Worm (Caenorhabditis elegans) whole organism, L3 larva: ENCODE results near the gene ZK1010.5.

Experiments
- R02D3.7 ChIP-seq: fragments of 150-350 bp; optimal IDR thresholded peaks from 2 replicates; lab custom pipeline; 2014; ENCODE audit warnings: missing biosample characterization, missing genetic modification characterization
- ama-1 ChIP-seq: fragments of 150-350 bp; optimal IDR thresholded peaks from 2 replicates; lab custom pipeline; 2018
- ceh-28 ChIP-seq: fragments of 150-350 bp; optimal IDR thresholded peaks from 2 replicates; lab custom pipeline; 2014; ENCODE audit warnings: missing biosample characterization, missing genetic modification reagents, missing genetic modification characterization
- ceh-82 ChIP-seq: fragments of 150-350 bp; optimal IDR thresholded peaks from 2 replicates; lab custom pipeline; 2014; ENCODE audit warnings: missing biosample characterization, missing genetic modification characterization
- ceh-9 ChIP-seq: sonication (generic microtip); optimal IDR thresholded peaks from 2 replicates; lab custom pipeline; 2018; ENCODE audit warnings: missing biosample characterization, missing genetic modification characterization
- daf-12 ChIP-seq: fragments of 150-350 bp; optimal IDR thresholded peaks from 2 replicates; lab custom pipeline; 2014; ENCODE audit warnings: missing biosample characterization, missing genetic modification reagents, missing genetic modification characterization
- egl-27 ChIP-seq: sonication (generic microtip); optimal IDR thresholded peaks from 4 replicates; lab custom pipeline; 2017; ENCODE audit warnings: missing biosample characterization, missing genetic modification reagents, missing genetic modification characterization
- egl-5 ChIP-seq: fragments of 150-350 bp; optimal IDR thresholded peaks from 2 replicates; lab custom pipeline; 2017; ENCODE audit warnings: missing biosample characterization, missing genetic modification reagents, missing genetic modification characterization, inconsistent platforms
- elt-1 ChIP-seq: fragments of 150-350 bp; optimal IDR thresholded peaks from 2 replicates; lab custom pipeline; 2014; ENCODE audit warnings: missing biosample characterization, missing genetic modification characterization
- elt-2 ChIP-seq: sonication (generic microtip); optimal IDR thresholded peaks from 2 replicates; lab custom pipeline; 2016; ENCODE audit warnings: missing genetic modification reagents, mild to moderate bottlenecking, missing genetic modification characterization, missing compliant biosample characterization
- fkh-10 ChIP-seq: sonication (generic microtip); optimal IDR thresholded peaks from 2 replicates; lab custom pipeline; 2017; ENCODE audit warnings: missing biosample characterization, missing genetic modification reagents, missing genetic modification characterization
- fkh-2 ChIP-seq: fragments of 150-350 bp; optimal IDR thresholded peaks from 2 replicates; lab custom pipeline; 2014; ENCODE audit warnings: missing biosample characterization, missing genetic modification reagents, missing genetic modification characterization
- hmg-11 ChIP-seq: sonication (generic microtip); optimal IDR thresholded peaks from 2 replicates; lab custom pipeline; 2016; ENCODE audit warnings: missing genetic modification characterization, missing compliant biosample characterization
- jun-1 ChIP-seq: fragments of 150-350 bp; optimal IDR thresholded peaks from 2 replicates; lab custom pipeline; 2014; ENCODE audit warnings: missing biosample characterization, missing genetic modification reagents, missing genetic modification characterization
- lin-15B ChIP-seq: fragments of 150-350 bp; optimal IDR thresholded peaks from 2 replicates; lab custom pipeline; 2014; ENCODE audit warnings: missing biosample characterization, missing genetic modification characterization
- lin-39 ChIP-seq: fragments of 150-350 bp; optimal IDR thresholded peaks from 2 replicates; lab custom pipeline; 2018; ENCODE audit warnings: missing biosample characterization, missing genetic modification reagents, missing genetic modification characterization
- lsy-12 ChIP-seq: sonication (generic microtip); optimal IDR thresholded peaks from 2 replicates; lab custom pipeline; 2016; ENCODE audit warnings: mild to moderate bottlenecking, missing genetic modification characterization, missing compliant biosample characterization
- mdl-1 ChIP-seq: fragments of 150-350 bp; optimal IDR thresholded peaks from 2 replicates; lab custom pipeline; 2014; ENCODE audit warnings: missing biosample characterization, missing genetic modification characterization
- mml-1 ChIP-seq: fragments of 150-350 bp; sonication (generic microtip); optimal IDR thresholded peaks from 3 replicates; lab custom pipeline; 2014; ENCODE audit warnings: missing biosample characterization, missing genetic modification characterization
- nfya-1 ChIP-seq: sonication (generic microtip); optimal IDR thresholded peaks from 2 replicates; lab custom pipeline; 2017; ENCODE audit warnings: missing genetic modification characterization, mild to moderate bottlenecking, missing compliant biosample characterization, antibody characterized with exemption, moderate library complexity; ENCODE audit not compliant: insufficient read depth
- nhr-12 ChIP-seq: fragments of 150-350 bp; optimal IDR thresholded peaks from 2 replicates; lab custom pipeline; 2014; ENCODE audit warnings: missing biosample characterization, missing genetic modification characterization
- nhr-23 ChIP-seq: fragments of 150-350 bp; optimal IDR thresholded peaks from 2 replicates; lab custom pipeline; 2014; ENCODE audit warnings: missing biosample characterization, missing genetic modification reagents, missing genetic modification characterization
- nhr-237 ChIP-seq: fragments of 150-350 bp; optimal IDR thresholded peaks from 2 replicates; lab custom pipeline; 2014; ENCODE audit warnings: missing biosample characterization, missing genetic modification characterization
- nhr-25 ChIP-seq: sonication (generic microtip); optimal IDR thresholded peaks from 2 replicates; lab custom pipeline; 2017; ENCODE audit warnings: missing biosample characterization, missing genetic modification characterization
- nhr-28 ChIP-seq: fragments of 150-350 bp; optimal IDR thresholded peaks from 2 replicates; lab custom pipeline; 2014; ENCODE audit warnings: missing biosample characterization, missing genetic modification characterization
- nhr-43 ChIP-seq: sonication (generic microtip); optimal IDR thresholded peaks from 2 replicates; lab custom pipeline; 2016; ENCODE audit warnings: mild to moderate bottlenecking, missing genetic modification characterization, missing compliant biosample characterization; ENCODE audit not compliant: poor library complexity, severe bottlenecking
- nhr-67 ChIP-seq: fragments of 150-350 bp; optimal IDR thresholded peaks from 2 replicates; lab custom pipeline; 2014; ENCODE audit warnings: missing biosample characterization, missing genetic modification characterization
- pqm-1 ChIP-seq: fragments of 150-350 bp; optimal IDR thresholded peaks from 2 replicates; lab custom pipeline; 2017; ENCODE audit warnings: missing biosample characterization, missing genetic modification characterization, inconsistent platforms
- sea-2 ChIP-seq: fragments of 150-350 bp; sonication (generic microtip); optimal IDR thresholded peaks from 4 replicates; lab custom pipeline; 2014; ENCODE audit warnings: missing biosample characterization, missing genetic modification reagents, missing genetic modification characterization
- skn-1 ChIP-seq: fragments of 150-350 bp; optimal IDR thresholded peaks from 2 replicates; lab custom pipeline; 2014; ENCODE audit warnings: missing biosample characterization, missing genetic modification characterization
- snpc-4 ChIP-seq: fragments of 150-350 bp; optimal IDR thresholded peaks from 2 replicates; lab custom pipeline; 2014; ENCODE audit warnings: missing biosample characterization, missing genetic modification characterization
- unc-39 ChIP-seq: sonication (generic microtip); optimal IDR thresholded peaks from 4 replicates; lab custom pipeline; 2017; ENCODE audit warnings: missing biosample characterization, missing genetic modification characterization
- unc-62 ChIP-seq: fragments of 150-350 bp; sonication (generic microtip); optimal IDR thresholded peaks from 4 replicates; lab custom pipeline; 2014; ENCODE audit warnings: missing biosample characterization, missing genetic modification reagents, missing genetic modification characterization
- zag-1 ChIP-seq: fragments of 150-350 bp; optimal IDR thresholded peaks from 2 replicates; lab custom pipeline; 2014; ENCODE audit warnings: missing biosample characterization, missing genetic modification characterization
- ztf-11 ChIP-seq: fragments of 150-350 bp; optimal IDR thresholded peaks from 2 replicates; lab custom pipeline; 2014; ENCODE audit warnings: missing biosample characterization, missing genetic modification characterization

ZK1010.5 gene

ce11 chrIII:13015754-13016317 lies 28.5 kb upstream of the ZK1010.5 start:
- TF ChIP-seq daf-12 (no peak), elt-1 (tag; lab: Kevin White, UChicago) (no peak), skn-1 (peak; percentile 51), unc-39 (no peak), pqm-1 (tag; lab: Kevin White, UChicago) (peak; percentile 3), elt-2 (peak; percentile 31), nhr-43 (tag; lab: Kevin White, UChicago) (peak; percentile 15), fkh-10 (GFP tag; lab: Kevin White, UChicago) (no peak), lsy-12 (tag; lab: Kevin White, UChicago) (peak; percentile 53), nhr-25 (tag; lab: Kevin White, UChicago) (peak; percentile 43), egl-27 (tag; lab: Kevin White, UChicago) (no peak), ama-1 (lab: Kevin White, UChicago) (no peak), nfya-1 (tag; lab: Kevin White, UChicago) (peak; percentile 66), R02D3.7 (tag; lab: Kevin White, UChicago) (no peak), lin-39 (peak; percentile 56), nhr-23 (tag; lab: Kevin White, UChicago) (peak; percentile 34), zag-1 (tag; lab: Kevin White, UChicago) (no peak), lin-15B (tag; lab: Kevin White, UChicago) (peak; percentile 7), ceh-28 (tag; lab: Kevin White, UChicago) (no peak), jun-1 (peak; percentile 45), hmg-11 (tag; lab: Kevin White, UChicago) (peak; percentile 73)

DNA sequence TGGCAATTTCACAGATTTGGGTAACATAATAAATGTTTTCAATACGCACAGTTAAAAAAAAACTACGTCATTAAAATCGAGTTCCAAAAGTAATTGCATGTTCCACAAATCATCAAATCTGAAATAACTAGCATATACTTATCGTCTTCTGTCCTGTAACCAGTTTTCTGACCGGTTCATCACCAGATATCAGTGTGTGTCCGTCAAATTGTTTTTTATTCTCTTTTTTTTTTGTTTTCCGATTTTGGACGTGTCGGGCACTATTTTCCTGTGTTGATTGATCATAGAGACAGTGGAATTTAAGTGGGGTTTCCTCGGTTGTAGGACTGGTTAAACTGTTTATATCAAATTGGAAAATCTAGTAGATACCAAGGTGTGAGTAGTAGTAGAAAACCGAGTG lies 26.6 kb upstream of the ZK1010.5 start:
- TF ChIP-seq nhr-28, result no peak
- TF ChIP-seq nhr-237 (tag; lab: Kevin White, UChicago), result no peak
- no peak for TF ChIP-seq hmg-11 (tag; lab: Kevin White, UChicago)
- TF ChIP-seq, all 47 proteins: peak for 0

ce11 chrIII:13011927-13012326 lies 24.6 kb upstream of the ZK1010.5 start:
- peak; percentile 74 for TF ChIP-seq nhr-23 (tag; lab: Kevin White, UChicago)
- no peak for TF ChIP-seq zag-1 (tag; lab: Kevin White, UChicago)
- TF ChIP-seq unc-62 (GFP tag; lab: Kevin White, UChicago), result peak; percentile 4

ce11 chrIII:13005161-13005560 lies 17.8 kb upstream of the ZK1010.5 start, which contains the start of gene snf-7:
Gene snf-7, plus strand, starts transcription at chrIII:13005461.
- TF ChIP-seq nhr-67 (tag; lab: Kevin White, UChicago) (no peak), snpc-4 (tag; lab: Kevin White, UChicago) (no peak), ceh-82 (tag; lab: Kevin White, UChicago) (no peak), mml-1 (tag; lab: Kevin White, UChicago) (no peak), egl-5 (tag; lab: Kevin White, UChicago) (no peak), mdl-1 (tag; lab: Kevin White, UChicago) (no peak), daf-12 (no peak), jun-1 (no peak), skn-1 (no peak), R02D3.7 (tag; lab: Kevin White, UChicago) (no peak), unc-39 (no peak), fkh-2 (tag; lab: Kevin White, UChicago) (no peak), nhr-25 (tag; lab: Kevin White, UChicago) (no peak), ztf-11 (tag; lab: Kevin White, UChicago) (no peak), sea-2 (GFP tag; lab: Kevin White, UChicago) (no peak), ceh-9 (tag; lab: Kevin White, UChicago) (no peak), nhr-12 (tag; lab: Kevin White, UChicago) (no peak), zag-1 (tag; lab: Kevin White, UChicago) (no peak)
- TF ChIP-seq, all 47 proteins: peak for 0

DNA sequence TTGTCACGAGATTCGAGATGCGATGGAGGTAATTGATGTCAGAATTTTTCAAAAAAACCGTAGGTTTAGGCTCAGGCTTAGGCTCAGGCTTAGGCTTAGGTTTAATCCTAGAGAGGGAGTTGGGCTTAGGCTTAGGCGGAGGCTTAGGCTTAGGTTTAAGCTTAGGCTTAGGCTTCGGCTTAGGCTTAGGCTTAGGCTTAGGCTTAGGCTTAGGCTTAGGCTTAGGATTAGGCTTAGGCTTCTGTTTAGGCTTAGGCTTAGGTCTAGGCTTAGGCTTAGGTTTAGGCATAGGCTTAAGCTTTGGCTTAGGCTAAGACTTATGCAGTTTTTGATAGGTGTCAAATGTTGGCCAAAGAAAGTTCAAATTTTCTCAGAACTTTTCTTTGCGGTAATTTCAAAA lies 17.0 kb upstream of the ZK1010.5 start:
- no peak for TF ChIP-seq lsy-12 (tag; lab: Kevin White, UChicago)
